Worm (Caenorhabditis elegans): ENCODE data around the gene F10G7.5.

ce11 chrII:4667572-4667971, 25.6 kb upstream of the F10G7.5 start, which contains the start of gene fut-5:
- TF ChIP-seq unc-62 (GFP tag; optimal IDR thresholded peaks at IDR 0.05 in 1 of 2) (no peak), unc-62 (tag; optimal IDR thresholded peaks at IDR 0.05) (no peak), lin-15B (tag; optimal IDR thresholded peaks at IDR 0.05) (no peak), hmg-1.1 (GFP tag; IDR thresholded peaks at IDR 0.05) (no peak), lin-13 (GFP tag; optimal IDR thresholded peaks at IDR 0.05) (no peak), hlh-30 (tag; optimal IDR thresholded peaks at IDR 0.05; ENCODE audit: insufficient read depth) (no peak), dmd-9 (GFP tag; IDR thresholded peaks at IDR 0.05) (no peak), mep-1 (tag; optimal IDR thresholded peaks at IDR 0.05) (no peak), skn-1 (tag; optimal IDR thresholded peaks at IDR 0.05) (no peak)
